Worm (Caenorhabditis elegans) whole organism, L4 larva: ENCODE data around the gene Y105C5B.15.

Experiments
- D1046.2 ChIP-seq: fragments of 200-800 bp; sonication (Bioruptor generic); IDR thresholded peaks from 2 replicates; pipeline ENCODE4 v1.3.6; 2022; ENCODE audit warnings: missing genetic modification characterization, missing compliant biosample characterization
- F10B5.3 ChIP-seq: sonication (generic microtip); optimal IDR thresholded peaks from 2 replicates; lab custom pipeline; 2016; ENCODE audit warnings: mild to moderate bottlenecking, missing genetic modification characterization, missing compliant biosample characterization
- F44E2.7 ChIP-seq: fragments of 200-800 bp; sonication (Bioruptor generic); IDR thresholded peaks from 2 replicates; pipeline ENCODE4 v2.1.2; 2022; ENCODE audit warnings: missing genetic modification characterization, missing compliant biosample characterization
- F49E8.2 ChIP-seq: sonication (generic microtip); optimal IDR thresholded peaks from 2 replicates; lab custom pipeline; 2016; ENCODE audit warnings: missing compliant biosample characterization, mild to moderate bottlenecking, missing genetic modification characterization, borderline replicate concordance
- T20F7.1 ChIP-seq: fragments of 200-800 bp; sonication (Bioruptor generic); optimal IDR thresholded peaks from 2 replicates; lab custom pipeline; 2018; ENCODE audit warnings: mild to moderate bottlenecking, missing genetic modification characterization, missing compliant biosample characterization
- Y5F2A.4 ChIP-seq: fragments of 200-800 bp; sonication (Bioruptor generic); optimal IDR thresholded peaks from 2 replicates; lab custom pipeline; 2018; ENCODE audit warnings: mild to moderate bottlenecking, missing genetic modification characterization, missing compliant biosample characterization
- ZK337.2 ChIP-seq: fragments of 200-800 bp; sonication (Bioruptor generic); IDR thresholded peaks from 2 replicates; pipeline ENCODE4 v1.3.6; 2022; ENCODE audit warnings: missing genetic modification reagents, missing genetic modification characterization, missing compliant biosample characterization
- aha-1 ChIP-seq: fragments of 150-350 bp; peaks from one replicate; lab custom pipeline; 2014; ENCODE audit warnings: missing biosample characterization, missing genetic modification characterization
- ama-1 ChIP-seq: fragments of 150-350 bp; optimal IDR thresholded peaks from 2 replicates; lab custom pipeline; 2014; ENCODE audit warnings: inconsistent platforms, mixed read lengths
- ceh-20 ChIP-seq: fragments of 200-800 bp; sonication (Bioruptor generic); IDR thresholded peaks from 2 replicates; pipeline ENCODE4 v1.3.6; 2022; ENCODE audit warnings: missing genetic modification reagents, missing genetic modification characterization, missing compliant biosample characterization
- ceh-28 ChIP-seq: fragments of 150-350 bp; optimal IDR thresholded peaks from 2 replicates; lab custom pipeline; 2014; ENCODE audit warnings: missing biosample characterization, missing genetic modification reagents, missing genetic modification characterization
- ceh-44 ChIP-seq: fragments of 200-800 bp; sonication (Bioruptor generic); IDR thresholded peaks from 2 replicates; pipeline ENCODE4 v1.3.6; 2022; ENCODE audit warnings: missing genetic modification reagents, missing genetic modification characterization, missing compliant biosample characterization
- ceh-82 ChIP-seq: sonication (generic microtip); optimal IDR thresholded peaks from 2 replicates; lab custom pipeline; 2017; ENCODE audit warnings: missing biosample characterization, missing genetic modification characterization
- daf-12 ChIP-seq: fragments of 150-350 bp; optimal IDR thresholded peaks from 2 replicates; lab custom pipeline; 2014; ENCODE audit warnings: missing biosample characterization, missing genetic modification reagents, missing genetic modification characterization
- daf-8 ChIP-seq: fragments of 200-800 bp; sonication (Bioruptor generic); IDR thresholded peaks from 2 replicates; pipeline ENCODE4 v1.3.6; 2022; ENCODE audit warnings: missing genetic modification characterization, missing compliant biosample characterization
- dmd-9 ChIP-seq: fragments of 200-800 bp; sonication (Bioruptor generic); IDR thresholded peaks from 2 replicates; pipeline ENCODE4 v1.3.6; 2022; ENCODE audit warnings: missing genetic modification reagents, missing genetic modification characterization, missing compliant biosample characterization
- dpl-1 ChIP-seq: fragments of 150-350 bp; optimal IDR thresholded peaks from 2 replicates; lab custom pipeline; 2014; ENCODE audit warnings: missing biosample characterization, missing genetic modification reagents, missing genetic modification characterization
- egl-27 ChIP-seq: sonication (generic microtip); optimal IDR thresholded peaks from 3 replicates; lab custom pipeline; 2017; ENCODE audit warnings: missing biosample characterization, missing genetic modification reagents, missing genetic modification characterization
- hif-1 ChIP-seq, 2 experiments: sonication (generic microtip); optimal IDR thresholded peaks; 2 replicates each; lab custom pipeline; 2016 to 2017; ENCODE audit warnings: missing compliant biosample characterization in 2 of 2, missing genetic modification characterization in 2 of 2, missing genetic modification reagents in 2 of 2, missing genotype in 2 of 2, mild to moderate bottlenecking in 1 of 2
- hmg-1.1 ChIP-seq: fragments of 200-800 bp; sonication (Bioruptor generic); IDR thresholded peaks from 2 replicates; pipeline ENCODE4 v1.3.6; 2022; ENCODE audit warnings: missing genetic modification reagents, missing genetic modification characterization, missing compliant biosample characterization
- lin-13 ChIP-seq: fragments of 150-350 bp; optimal IDR thresholded peaks from 2 replicates; lab custom pipeline; 2014; ENCODE audit warnings: missing biosample characterization, missing genetic modification reagents, missing genetic modification characterization
- lin-29 ChIP-seq: fragments of 200-800 bp; sonication (Bioruptor generic); IDR thresholded peaks from 2 replicates; pipeline ENCODE4 v1.3.6; 2022; ENCODE audit warnings: missing genetic modification reagents, missing genetic modification characterization, missing compliant biosample characterization
- lin-39 ChIP-seq: fragments of 150-350 bp; optimal IDR thresholded peaks from 2 replicates; lab custom pipeline; 2014; ENCODE audit warnings: missing biosample characterization, missing genetic modification reagents, missing genetic modification characterization
- lsy-2 ChIP-seq, 2 experiments: fragments of 150-350 bp in 1 of 2; sonication (generic microtip) in 1 of 2; optimal IDR thresholded peaks; 2 replicates each; lab custom pipeline; 2014 to 2017; ENCODE audit warnings: missing biosample characterization in 2 of 2, missing genetic modification characterization in 2 of 2
- madf-5 ChIP-seq, 2 experiments: fragments of 200-800 bp; sonication (Bioruptor generic); IDR thresholded peaks; 2 replicates each; pipeline ENCODE4 v1.3.6; 2022; ENCODE audit warnings: missing compliant biosample characterization in 2 of 2, missing genetic modification characterization in 2 of 2
- mdl-1 ChIP-seq, 2 experiments: fragments of 150-350 bp in 1 of 2; sonication (generic microtip) in 1 of 2; optimal IDR thresholded peaks; 2 replicates each; lab custom pipeline; 2014 to 2017; ENCODE audit warnings: missing biosample characterization in 2 of 2, missing genetic modification characterization in 2 of 2
- mxl-2 ChIP-seq: fragments of 200-800 bp; sonication (Bioruptor generic); conservative IDR thresholded peaks from 2 replicates; pipeline ENCODE4 v1.3.6; 2022; ENCODE audit warnings: missing genetic modification reagents, missing genetic modification characterization, missing compliant biosample characterization
- nhr-11 ChIP-seq: fragments of 150-350 bp; optimal IDR thresholded peaks from 2 replicates; lab custom pipeline; 2014; ENCODE audit warnings: missing biosample characterization, missing genetic modification characterization
- pha-4 ChIP-seq, 2 experiments: fragments of 150-350 bp in 1 of 2; fragments of 200-800 bp in 1 of 2; sonication (Bioruptor generic) in 1 of 2; IDR thresholded peaks in 1 of 2; optimal IDR thresholded peaks in 1 of 2; 2 replicates each; pipeline versions ENCODE4 v1.3.6 to Lab custom; 2014 to 2022; ENCODE audit warnings: missing genetic modification characterization in 2 of 2, missing genetic modification reagents in 2 of 2, missing biosample characterization in 1 of 2, missing compliant biosample characterization in 1 of 2
- skn-1 ChIP-seq: fragments of 150-350 bp; optimal IDR thresholded peaks from 2 replicates; lab custom pipeline; 2014; ENCODE audit warnings: missing biosample characterization, missing genetic modification characterization
- snpc-1.2 ChIP-seq: fragments of 200-800 bp; sonication (Bioruptor generic); IDR thresholded peaks from 2 replicates; pipeline ENCODE4 v1.3.6; 2022; ENCODE audit warnings: missing genetic modification reagents, missing genetic modification characterization, missing compliant biosample characterization
- unc-39 ChIP-seq: sonication (generic microtip); optimal IDR thresholded peaks from 2 replicates; lab custom pipeline; 2017; ENCODE audit warnings: missing biosample characterization, missing genetic modification characterization
- unc-62 ChIP-seq, 3 experiments: fragments of 150-350 bp in 1 of 3; sonication (generic microtip); optimal IDR thresholded peaks in 2 of 3; peaks in 1 of 3; 1 replicate in 1 of 3; 2 replicates in 2 of 3; lab custom pipeline; 2014 to 2017; ENCODE audit warnings: missing biosample characterization in 3 of 3, missing genetic modification characterization in 3 of 3, missing genetic modification reagents in 3 of 3, missing genotype in 1 of 3
- zag-1 ChIP-seq: fragments of 150-350 bp; optimal IDR thresholded peaks from 2 replicates; lab custom pipeline; 2014; ENCODE audit warnings: missing biosample characterization, missing genetic modification characterization
- zfp-2 ChIP-seq: sonication (generic microtip); optimal IDR thresholded peaks from 2 replicates; lab custom pipeline; 2016; ENCODE audit warnings: mild to moderate bottlenecking, missing genetic modification characterization, missing compliant biosample characterization

Gene Y105C5B.15

ce11 chrIV:15955349-15955748, 3.6 kb downstream of the Y105C5B.15 start:
- TF ChIP-seq snpc-1.2 (peak; percentile 44; the same call in 1 of the 2 replicates), ceh-82 (tag; lab: Kevin White, UChicago) (no peak), aha-1 (peak; percentile 50), D1046.2 (GFP tag; lab: Robert Waterston, UW) (no peak)

ce11 chrIV:15961069-15961468, 9.3 kb downstream of the Y105C5B.15 start:
- TF ChIP-seq ceh-28 (tag; lab: Kevin White, UChicago): no peak
- TF ChIP-seq ZK337.2 (GFP tag; lab: Robert Waterston, UW): no peak
- TF ChIP-seq lin-39 (tag; lab: Kevin White, UChicago): no peak
- TF ChIP-seq ceh-20 (GFP tag; lab: Robert Waterston, UW): no peak
- no peak for TF ChIP-seq unc-39
- TF ChIP-seq lsy-2 (tag; optimal IDR thresholded peaks at IDR 0.05; lab: Kevin White, UChicago): no peak
- TF ChIP-seq unc-62 (GFP tag; optimal IDR thresholded peaks at IDR 0.05 in 1 of 2; lab: Kevin White, UChicago): peak in 1 of 2 experiments; percentile 27
- no peak for TF ChIP-seq unc-62 (tag; optimal IDR thresholded peaks at IDR 0.05; lab: Kevin White, UChicago)
- no peak for TF ChIP-seq lin-13 (GFP tag; lab: Kevin White, UChicago)
- no peak for TF ChIP-seq F44E2.7 (GFP tag; lab: Robert Waterston, UW)
- peak; percentile 66 for TF ChIP-seq snpc-1.2
- TF ChIP-seq zag-1 (tag; lab: Kevin White, UChicago): no peak
- TF ChIP-seq zfp-2 (tag; lab: Kevin White, UChicago): no peak

ce11 chrIV:15962219-15962762, 10.6 kb downstream of the Y105C5B.15 start, which contains the start of gene lgc-19:
lgc-19 (minus strand) TSS chrIV:15962712.
- TF ChIP-seq F10B5.3 (tag; lab: Kevin White, UChicago): no peak
- no peak for TF ChIP-seq F49E8.2 (tag; lab: Kevin White, UChicago)
- no peak for TF ChIP-seq hmg-1.1 (GFP tag; lab: Robert Waterston, UW)
- no peak for TF ChIP-seq ama-1 (lab: Kevin White, UChicago)
- TF ChIP-seq T20F7.1 (GFP tag; lab: Kevin White, UChicago): no peak
- no peak for TF ChIP-seq daf-8 (GFP tag; lab: Robert Waterston, UW)
- peak; percentile 54 for TF ChIP-seq aha-1
- no peak for TF ChIP-seq mdl-1 (tag; optimal IDR thresholded peaks at IDR 0.05; lab: Kevin White, UChicago)
- TF ChIP-seq dmd-9 (GFP tag; lab: Robert Waterston, UW): no peak
- no peak for TF ChIP-seq egl-27
- no peak for TF ChIP-seq ceh-44
- TF ChIP-seq unc-62 (GFP tag; optimal IDR thresholded peaks at IDR 0.05 in 1 of 2; lab: Kevin White, UChicago): peak in 1 of 2 experiments; percentile 87
- no peak for TF ChIP-seq unc-62 (tag; optimal IDR thresholded peaks at IDR 0.05; lab: Kevin White, UChicago)
- no peak for TF ChIP-seq hif-1 (tag; optimal IDR thresholded peaks at IDR 0.05; lab: Kevin White, UChicago)
- TF ChIP-seq unc-39: no peak
- no peak for TF ChIP-seq madf-5 (GFP tag; IDR thresholded peaks at IDR 0.05; lab: Robert Waterston, UW)
- no peak for TF ChIP-seq ceh-20 (GFP tag; lab: Robert Waterston, UW)

ce11 chrIV:15962801-15963200, 11.1 kb downstream of the Y105C5B.15 start, which contains the start of gene Y105C5B.17:
Y105C5B.17 (plus strand) TSS chrIV:15963101.
- TF ChIP-seq mdl-1 (tag; optimal IDR thresholded peaks at IDR 0.05; lab: Kevin White, UChicago) (no peak), pha-4 (GFP tag; IDR thresholded peaks at IDR 0.05; lab: Robert Waterston, UW) (no peak), pha-4 (tag; optimal IDR thresholded peaks at IDR 0.05; lab: Kevin White, UChicago) (no peak), nhr-11 (tag; lab: Kevin White, UChicago) (no peak), lin-29 (GFP tag; lab: Robert Waterston, UW) (no peak), Y5F2A.4 (GFP tag; lab: Kevin White, UChicago) (no peak), skn-1 (tag; lab: Kevin White, UChicago) (no peak), lsy-2 (tag; optimal IDR thresholded peaks at IDR 0.05; lab: Kevin White, UChicago) (no peak), F44E2.7 (GFP tag; lab: Robert Waterston, UW) (no peak), daf-12 (no peak), hmg-1.1 (GFP tag; lab: Robert Waterston, UW) (no peak), ceh-82 (tag; lab: Kevin White, UChicago) (no peak), mxl-2 (GFP tag; lab: Robert Waterston, UW) (no peak), dpl-1 (no peak)
